Fruit fly (Drosophila melanogaster) whole organism, prepupa: ENCODE results near the gene CG14223.

ENCODE experiments used
- Blimp-1 ChIP-seq: fragments of 200-800 bp; sonication (Bioruptor generic); optimal IDR thresholded peaks from 3 replicates; lab custom pipeline; 2017; ENCODE audit warnings: missing biosample characterization, missing genetic modification characterization, mild to moderate bottlenecking, moderate library complexity, missing genetic modification reagents
- CG11294 ChIP-seq: fragments of 200-800 bp; sonication (Bioruptor generic); IDR thresholded peaks from 2 replicates; pipeline ENCODE4 v1.3.6; 2022; ENCODE audit warnings: missing biosample characterization, missing genetic modification characterization
- CG11762 ChIP-seq: fragments of 200-800 bp; sonication (Bioruptor generic); optimal IDR thresholded peaks from 3 replicates; lab custom pipeline; 2016; ENCODE audit warnings: missing biosample characterization, missing genetic modification characterization; ENCODE audit not compliant: insufficient read depth
- CG15336 ChIP-seq: fragments of 200-800 bp; sonication (Bioruptor generic); IDR thresholded peaks from 2 replicates; pipeline ENCODE4 v1.3.6; 2022; ENCODE audit warnings: missing biosample characterization, missing genetic modification characterization
- CG1621 ChIP-seq: fragments of 200-800 bp; sonication (Bioruptor generic); optimal IDR thresholded peaks from 3 replicates; lab custom pipeline; 2018; ENCODE audit warnings: missing biosample characterization, mild to moderate bottlenecking, missing genetic modification characterization
- CG3032 ChIP-seq: fragments of 200-800 bp; optimal IDR thresholded peaks from 2 replicates; lab custom pipeline; 2019; ENCODE audit warnings: missing biosample characterization, mild to moderate bottlenecking, missing genetic modification characterization, moderate library complexity
- CG32006 ChIP-seq: fragments of 200-800 bp; sonication (Bioruptor generic); optimal IDR thresholded peaks from 3 replicates; lab custom pipeline; 2017; ENCODE audit warnings: missing biosample characterization, mild to moderate bottlenecking, missing genetic modification characterization
- CG34406 ChIP-seq: fragments of 200-800 bp; sonication (Bioruptor generic); optimal IDR thresholded peaks from 3 replicates; lab custom pipeline; 2016; ENCODE audit warnings: missing biosample characterization, missing genetic modification characterization
- CG4318 ChIP-seq: fragments of 200-800 bp; sonication (Bioruptor generic); optimal IDR thresholded peaks from 3 replicates; lab custom pipeline; 2017; ENCODE audit warnings: missing biosample characterization, mild to moderate bottlenecking, missing genetic modification characterization
- CG6163 ChIP-seq: fragments of 200-800 bp; sonication (Bioruptor generic); IDR thresholded peaks from 3 replicates; pipeline ENCODE4 v1.3.6; 2022; ENCODE audit warnings: missing biosample characterization, missing genetic modification characterization
- CG6276 ChIP-seq: fragments of 200-800 bp; sonication (Bioruptor generic); optimal IDR thresholded peaks from 2 replicates; lab custom pipeline; 2017; ENCODE audit warnings: missing biosample characterization, mild to moderate bottlenecking, missing genetic modification characterization
- CG6792 ChIP-seq: fragments of 200-800 bp; sonication (Bioruptor generic); optimal IDR thresholded peaks from 3 replicates; lab custom pipeline; 2016; ENCODE audit warnings: missing biosample characterization, missing genetic modification characterization
- CG6808 ChIP-seq: fragments of 200-800 bp; sonication (Bioruptor generic); optimal IDR thresholded peaks from 3 replicates; lab custom pipeline; 2017; ENCODE audit warnings: missing biosample characterization, missing genetic modification characterization, mild to moderate bottlenecking, moderate library complexity, missing genetic modification reagents
- CG6854 ChIP-seq: fragments of 200-800 bp; sonication (Bioruptor generic); optimal IDR thresholded peaks from 2 replicates; lab custom pipeline; 2017; ENCODE audit warnings: missing biosample characterization, mild to moderate bottlenecking, missing genetic modification characterization
- CG7368 ChIP-seq: fragments of 200-800 bp; sonication (Bioruptor generic); optimal IDR thresholded peaks from 3 replicates; lab custom pipeline; 2016; ENCODE audit warnings: missing biosample characterization, missing genetic modification characterization
- CG8119 ChIP-seq: fragments of 200-800 bp; sonication (Bioruptor generic); IDR thresholded peaks from 3 replicates; pipeline ENCODE4 v1.3.6; 2022; ENCODE audit warnings: missing biosample characterization, missing genetic modification characterization
- CG8319 ChIP-seq: fragments of 200-800 bp; sonication (Bioruptor generic); optimal IDR thresholded peaks from 3 replicates; lab custom pipeline; 2016; ENCODE audit warnings: missing biosample characterization, missing genetic modification characterization
- CG8632 ChIP-seq: fragments of 200-800 bp; sonication (Bioruptor generic); optimal IDR thresholded peaks from 3 replicates; lab custom pipeline; 2016; ENCODE audit warnings: missing biosample characterization, missing genetic modification characterization
- Eip75B ChIP-seq: fragments of 200-800 bp; sonication (Bioruptor generic); optimal IDR thresholded peaks from 3 replicates; lab custom pipeline; 2016; ENCODE audit warnings: missing biosample characterization, missing genetic modification characterization
- Eip78C ChIP-seq: fragments of 200-800 bp; sonication (Bioruptor generic); peaks from one replicate; lab custom pipeline; 2016; ENCODE audit warnings: missing biosample characterization, missing genetic modification characterization
- Eip93F ChIP-seq: fragments of 200-800 bp; sonication (Bioruptor generic); optimal IDR thresholded peaks from 2 replicates; lab custom pipeline; 2016; ENCODE audit warnings: missing biosample characterization, mild to moderate bottlenecking, missing genetic modification characterization
- Ets21C ChIP-seq: fragments of 200-800 bp; sonication (Bioruptor generic); optimal IDR thresholded peaks from 3 replicates; lab custom pipeline; 2016; ENCODE audit warnings: missing biosample characterization, missing genetic modification characterization
- Ets96B ChIP-seq: fragments of 200-800 bp; optimal IDR thresholded peaks from 2 replicates; lab custom pipeline; 2019; ENCODE audit warnings: missing biosample characterization, mild to moderate bottlenecking, missing genetic modification characterization, moderate library complexity
- Gug ChIP-seq: fragments of 200-800 bp; sonication (Bioruptor generic); IDR thresholded peaks from 2 replicates; pipeline ENCODE4 v1.3.6; 2022; ENCODE audit warnings: missing biosample characterization, missing genetic modification characterization
- Hr38 ChIP-seq: sonication (Bioruptor generic); optimal IDR thresholded peaks from 2 replicates; lab custom pipeline; 2016; ENCODE audit warnings: missing biosample characterization, missing genetic modification characterization
- Hr39 ChIP-seq: fragments of 200-800 bp; sonication (Bioruptor generic); optimal IDR thresholded peaks from 2 replicates; lab custom pipeline; 2016; ENCODE audit warnings: missing biosample characterization, missing genetic modification characterization
- Lpt ChIP-seq: fragments of 200-800 bp; sonication (Bioruptor generic); optimal IDR thresholded peaks from 3 replicates; lab custom pipeline; 2016; ENCODE audit warnings: missing biosample characterization, missing genetic modification characterization
- Met ChIP-seq: fragments of 200-800 bp; sonication (Bioruptor generic); optimal IDR thresholded peaks from 3 replicates; lab custom pipeline; 2016; ENCODE audit warnings: missing biosample characterization, missing genetic modification characterization
- Smox ChIP-seq: fragments of 200-800 bp; sonication (Bioruptor generic); optimal IDR thresholded peaks from 3 replicates; lab custom pipeline; 2016; ENCODE audit warnings: missing biosample characterization, missing genetic modification characterization
- Sox102F ChIP-seq: fragments of 200-800 bp; sonication (Bioruptor generic); optimal IDR thresholded peaks from 2 replicates; lab custom pipeline; 2016; ENCODE audit warnings: missing biosample characterization, mild to moderate bottlenecking, missing genetic modification characterization
- Sox14 ChIP-seq: fragments of 200-800 bp; sonication (Bioruptor generic); optimal IDR thresholded peaks from 3 replicates; lab custom pipeline; 2016; ENCODE audit warnings: missing biosample characterization, missing genetic modification characterization
- acj6 ChIP-seq: fragments of 200-800 bp; sonication (Bioruptor generic); optimal IDR thresholded peaks from 3 replicates; lab custom pipeline; 2016; ENCODE audit warnings: missing biosample characterization, missing genetic modification characterization
- cyc ChIP-seq: fragments of 200-800 bp; sonication (Bioruptor generic); optimal IDR thresholded peaks from 3 replicates; lab custom pipeline; 2016; ENCODE audit warnings: missing biosample characterization, missing genetic modification characterization
- dsx ChIP-seq: fragments of 200-800 bp; optimal IDR thresholded peaks from 3 replicates; lab custom pipeline; 2019; ENCODE audit warnings: missing biosample characterization, mild to moderate bottlenecking, missing genetic modification characterization, moderate library complexity; ENCODE audit not compliant: poor library complexity, severe bottlenecking
- esn ChIP-seq: fragments of 200-800 bp; sonication (Bioruptor generic); optimal IDR thresholded peaks from 2 replicates; lab custom pipeline; 2016; ENCODE audit warnings: missing biosample characterization, mild to moderate bottlenecking, missing genetic modification characterization, moderate library complexity
- fd59A ChIP-seq: fragments of 200-800 bp; sonication (Bioruptor generic); optimal IDR thresholded peaks from 2 replicates; lab custom pipeline; 2017; ENCODE audit warnings: missing biosample characterization, mild to moderate bottlenecking, missing genetic modification characterization, missing genetic modification reagents
- fd85E ChIP-seq: fragments of 200-800 bp; sonication (Bioruptor generic); optimal IDR thresholded peaks from 3 replicates; lab custom pipeline; 2016; ENCODE audit warnings: missing biosample characterization, missing genetic modification characterization
- fkh ChIP-seq: fragments of 200-800 bp; sonication (Bioruptor generic); optimal IDR thresholded peaks from 3 replicates; lab custom pipeline; 2017; ENCODE audit warnings: missing biosample characterization, mild to moderate bottlenecking, missing genetic modification characterization, moderate library complexity
- lz ChIP-seq: fragments of 200-800 bp; sonication (Bioruptor generic); optimal IDR thresholded peaks from 3 replicates; lab custom pipeline; 2016; ENCODE audit warnings: missing biosample characterization, missing genetic modification characterization
- net ChIP-seq: fragments of 200-800 bp; sonication (Bioruptor generic); optimal IDR thresholded peaks from 3 replicates; lab custom pipeline; 2016; ENCODE audit warnings: missing biosample characterization, missing genetic modification characterization
- salr ChIP-seq, 2 experiments: fragments of 200-800 bp; sonication (Bioruptor generic); optimal IDR thresholded peaks; 3 replicates each; lab custom pipeline; 2016 to 2018; ENCODE audit warnings: missing biosample characterization in 2 of 2, missing genetic modification characterization in 2 of 2, mild to moderate bottlenecking in 1 of 2
- ss ChIP-seq, 2 experiments: fragments of 200-800 bp; sonication (Bioruptor generic); optimal IDR thresholded peaks; 2 replicates in 1 of 2; 3 replicates in 1 of 2; lab custom pipeline; 2017 to 2018; ENCODE audit warnings: mild to moderate bottlenecking in 2 of 2, missing biosample characterization in 2 of 2, missing genetic modification characterization in 2 of 2, moderate library complexity in 1 of 2
- svp ChIP-seq: fragments of 200-800 bp; sonication (Bioruptor generic); peaks from one replicate; lab custom pipeline; 2016; ENCODE audit warnings: missing biosample characterization, missing genetic modification characterization
- topi ChIP-seq: fragments of 200-800 bp; sonication (Bioruptor generic); optimal IDR thresholded peaks from 3 replicates; lab custom pipeline; 2016; ENCODE audit warnings: missing biosample characterization, missing genetic modification characterization
- vri ChIP-seq: fragments of 200-800 bp; sonication (Bioruptor generic); optimal IDR thresholded peaks from 3 replicates; lab custom pipeline; 2016; ENCODE audit warnings: missing biosample characterization, mild to moderate bottlenecking, missing genetic modification characterization

The CG14223 gene

DNA sequence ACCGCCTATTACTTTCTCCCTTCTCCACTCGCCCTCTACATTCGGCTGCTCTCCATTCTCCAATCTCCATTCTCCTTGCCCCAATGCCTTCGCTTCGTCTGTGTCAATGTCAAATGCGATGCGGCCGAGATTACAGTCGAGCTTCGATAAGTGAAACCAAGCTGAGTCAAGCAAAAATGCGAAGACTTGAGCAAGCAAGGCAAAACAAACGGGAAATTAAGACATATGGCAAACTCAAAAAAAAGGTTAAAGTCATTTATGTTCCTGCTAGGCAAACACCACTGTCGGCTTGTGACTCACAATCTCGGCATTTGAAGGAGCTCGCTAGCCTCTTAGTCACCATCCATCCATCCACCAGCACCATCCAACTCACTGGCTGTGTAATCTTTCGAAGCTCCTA, 4.6 kb upstream of the CG14223 start (continued):
- peak; percentile 99 for TF ChIP-seq topi (GFP tag; lab: Kevin White, UChicago)
- TF ChIP-seq salr (GFP tag; optimal IDR thresholded peaks at IDR 0.05; lab: Kevin White, UChicago), result peak; percentile 94 to 97
- TF ChIP-seq CG15336 (GFP tag; lab: Robert Waterston, UW), result peak; percentile 97
- peak; percentile 99 for TF ChIP-seq CG6163 (GFP tag; lab: Robert Waterston, UW)
- peak; percentile 98 for TF ChIP-seq CG34406
- TF ChIP-seq lz (GFP tag; lab: Kevin White, UChicago), result peak; percentile 99
- TF ChIP-seq CG3032 (tag; lab: Kevin White, UChicago), result peak; percentile 96
- TF ChIP-seq CG32006 (GFP tag; lab: Kevin White, UChicago), result peak; percentile 97
- TF ChIP-seq Eip78C, result peak; percentile 100
- peak; percentile 97 for TF ChIP-seq Gug
- TF ChIP-seq fd85E (GFP tag; lab: Kevin White, UChicago), result peak; percentile 96
- peak; percentile 99 for TF ChIP-seq Smox (GFP tag; lab: Kevin White, UChicago)
- peak; percentile 94 for TF ChIP-seq Blimp-1 (GFP tag; lab: Kevin White, UChicago)
- TF ChIP-seq ss (GFP tag; optimal IDR thresholded peaks at IDR 0.05; lab: Kevin White, UChicago), result peak; percentile 97 to 98
- TF ChIP-seq CG6854, result peak; percentile 98
- TF ChIP-seq dsx (GFP tag; lab: Kevin White, UChicago), result peak; percentile 96
- TF ChIP-seq esn, result peak; percentile 100
- TF ChIP-seq Eip75B (GFP tag; lab: Kevin White, UChicago), result peak; percentile 99
- peak; percentile 96 for TF ChIP-seq Ets96B
- peak; percentile 99 for TF ChIP-seq acj6
- TF ChIP-seq Eip93F, result peak; percentile 99
- peak; percentile 99 for TF ChIP-seq CG7368
- peak; percentile 98 for TF ChIP-seq fd59A (GFP tag; lab: Kevin White, UChicago)
- TF ChIP-seq CG8119 (GFP tag; lab: Robert Waterston, UW), result peak; percentile 97
- TF ChIP-seq CG11762 (GFP tag; lab: Kevin White, UChicago), result peak; percentile 97
- peak; percentile 99 for TF ChIP-seq Met (GFP tag; lab: Kevin White, UChicago)
- peak; percentile 99 for TF ChIP-seq vri
- peak; percentile 99 for TF ChIP-seq cyc (GFP tag; lab: Kevin White, UChicago)
- peak; percentile 86 for TF ChIP-seq Hr38
- TF ChIP-seq CG11294 (GFP tag; lab: Robert Waterston, UW), result peak; percentile 90
- TF ChIP-seq CG8632, result peak; percentile 98
- TF ChIP-seq Sox14 (GFP tag; lab: Kevin White, UChicago), result peak; percentile 100
- peak; percentile 88 for TF ChIP-seq CG6276 (GFP tag; lab: Kevin White, UChicago)

DNA sequence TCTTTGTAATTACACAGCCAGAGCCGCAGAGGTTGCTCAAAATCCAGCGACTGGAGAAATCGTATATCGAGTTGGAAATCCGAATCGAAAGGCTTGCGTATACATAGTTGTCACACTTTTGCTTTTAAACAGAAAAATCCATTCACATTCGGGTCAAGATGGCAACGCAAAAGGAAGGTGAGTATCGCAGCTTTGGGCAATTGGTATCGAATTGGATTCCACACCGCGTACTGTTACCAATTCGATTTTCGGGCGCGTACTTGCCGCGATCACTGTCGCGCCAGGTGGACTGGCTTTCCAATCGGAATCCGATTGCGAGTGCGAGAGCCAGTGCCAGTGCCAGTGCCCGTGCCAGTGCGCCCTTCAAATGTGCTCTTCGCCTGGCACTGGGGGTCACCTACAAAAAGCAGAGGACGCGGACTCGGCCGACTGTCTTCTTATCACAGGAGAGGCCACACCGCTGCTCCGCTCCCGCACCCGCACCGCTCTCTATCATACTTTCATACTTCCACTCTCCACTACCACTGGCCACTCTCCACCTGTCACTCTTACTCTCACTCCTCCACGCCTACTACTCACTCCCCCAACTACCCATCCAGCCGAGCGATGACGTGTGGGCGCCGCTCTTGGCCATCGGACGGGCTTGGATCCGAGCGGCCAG, 3.8 kb upstream of the CG14223 start:
- no peak for TF ChIP-seq Ets21C
- peak; percentile 74 for TF ChIP-seq svp (GFP tag; lab: Kevin White, UChicago)
- TF ChIP-seq Blimp-1 (GFP tag; lab: Kevin White, UChicago), result peak; percentile 25
- TF ChIP-seq, all 60 proteins: peak for 2

DNA sequence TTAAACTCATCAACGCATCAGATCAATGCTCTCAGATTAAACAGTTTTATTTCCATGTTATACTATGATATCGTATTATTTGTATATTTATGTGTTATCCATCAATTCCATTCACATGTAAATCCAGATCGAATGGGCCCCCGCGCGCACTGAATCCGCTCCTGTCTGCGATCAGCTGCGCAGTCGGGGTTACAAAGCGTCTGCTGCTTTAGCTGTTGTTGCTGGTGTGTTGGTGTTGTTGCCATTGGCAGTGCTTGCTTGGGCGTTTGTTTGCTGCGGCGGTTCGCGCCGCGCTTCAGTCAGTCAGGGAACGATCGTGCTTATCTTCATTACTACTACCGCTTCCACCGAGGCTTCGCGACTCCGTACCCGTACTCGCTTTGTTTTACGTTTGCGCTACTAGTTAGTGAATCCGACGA, 3.2 kb upstream of the CG14223 start, which contains the start of gene Zw:
Zw (plus strand) TSS at position 262 of the 419 bp plus-strand sequence.
- peak; percentile 57 for TF ChIP-seq Smox (GFP tag; lab: Kevin White, UChicago)
- TF ChIP-seq CG8319, result no peak
- peak in 1 of 2 experiments; percentile 30 for TF ChIP-seq salr (GFP tag; optimal IDR thresholded peaks at IDR 0.05; lab: Kevin White, UChicago)
- peak; percentile 44 for TF ChIP-seq Eip93F
- peak; percentile 36 for TF ChIP-seq CG8632
- peak; percentile 71 for TF ChIP-seq CG6163 (GFP tag; lab: Robert Waterston, UW)
- peak; percentile 44 for TF ChIP-seq fkh (GFP tag; lab: Kevin White, UChicago)
- TF ChIP-seq CG7368, result peak; percentile 4
- peak; percentile 49 for TF ChIP-seq CG6792 (GFP tag; lab: Kevin White, UChicago)
- peak; percentile 53 for TF ChIP-seq Eip75B (GFP tag; lab: Kevin White, UChicago)
- TF ChIP-seq svp (GFP tag; lab: Kevin White, UChicago), result peak; percentile 91
- TF ChIP-seq Eip78C, result peak; percentile 76
- TF ChIP-seq vri, result peak; percentile 55
- peak; percentile 65 for TF ChIP-seq esn
- peak; percentile 49 for TF ChIP-seq Sox102F (GFP tag; lab: Kevin White, UChicago)
- TF ChIP-seq CG6276 (GFP tag; lab: Kevin White, UChicago), result no peak
- TF ChIP-seq CG11762 (GFP tag; lab: Kevin White, UChicago), result peak; percentile 18
- peak; percentile 41 for TF ChIP-seq acj6
- TF ChIP-seq Lpt (GFP tag; lab: Kevin White, UChicago), result peak; percentile 26
- peak; percentile 34; the same call in 1 of the 2 replicates for TF ChIP-seq CG11294 (GFP tag; lab: Robert Waterston, UW)
- TF ChIP-seq Hr39 (GFP tag; lab: Kevin White, UChicago), result peak; percentile 73
- peak; percentile 15 to 31 for TF ChIP-seq ss (GFP tag; optimal IDR thresholded peaks at IDR 0.05; lab: Kevin White, UChicago)
- TF ChIP-seq CG6808 (GFP tag; lab: Kevin White, UChicago), result peak; percentile 39
- TF ChIP-seq net (GFP tag; lab: Kevin White, UChicago), result peak; percentile 44
- peak; percentile 2 for TF ChIP-seq CG1621 (tag; lab: Kevin White, UChicago)
- TF ChIP-seq CG8119 (GFP tag; lab: Robert Waterston, UW), result no peak
- peak; percentile 17 for TF ChIP-seq CG4318
